Fruit fly (Drosophila melanogaster): Measurements from ENCODE around the gene Mst77Y-4.
A peak's percentile ranks its signal among the peaks of the same experiment; 100 is the strongest.
"Not testable (repeated sequence)": the region's sequence is repeated elsewhere in the genome, so short reads cannot be mapped to it uniquely, and the experiment has no call there.

Mst77Y-4 gene

dm6 chrY:3284639-3285038, at the start of gene Mst77Y-4:
Gene Mst77Y-4, plus strand, starts transcription at chrY:3284939.
- not testable (repeated sequence) for TF ChIP-seq CG7745 (tag; optimal IDR thresholded peaks at IDR 0.05); her (GFP tag; optimal IDR thresholded peaks at IDR 0.05); CG7372 (GFP tag; IDR thresholded peaks at IDR 0.05)

DNA sequence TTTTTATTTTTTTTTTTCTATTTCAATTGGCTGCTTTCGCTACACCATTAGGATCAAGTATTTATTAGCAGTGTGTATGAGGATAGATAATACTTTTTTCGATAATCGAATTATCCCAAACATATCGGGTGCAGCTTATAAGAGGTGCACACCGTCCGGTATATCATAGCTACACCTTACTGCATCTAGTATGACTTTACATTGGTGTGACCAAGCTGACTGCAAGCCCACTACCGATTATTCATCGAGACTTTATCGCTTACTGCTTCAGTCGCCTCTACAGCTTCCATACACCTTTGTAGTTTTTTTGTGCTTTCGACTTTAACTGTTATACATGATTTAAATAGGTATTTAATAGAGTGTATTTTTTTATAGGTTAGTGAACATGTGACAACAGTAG, 39.0 kb upstream of the Mst77Y-4 start:
- TF ChIP-seq CG1024 (GFP tag; IDR thresholded peaks at IDR 0.05) (peak; percentile 62), Lhr (GFP tag; optimal IDR thresholded peaks at IDR 0.05) (peak; percentile 43), ssp (GFP tag; IDR thresholded peaks at IDR 0.05) (peak; percentile 51; the same call in 1 of the 2 replicates), CG30020 (tag; optimal IDR thresholded peaks at IDR 0.05) (peak; percentile 71)

DNA sequence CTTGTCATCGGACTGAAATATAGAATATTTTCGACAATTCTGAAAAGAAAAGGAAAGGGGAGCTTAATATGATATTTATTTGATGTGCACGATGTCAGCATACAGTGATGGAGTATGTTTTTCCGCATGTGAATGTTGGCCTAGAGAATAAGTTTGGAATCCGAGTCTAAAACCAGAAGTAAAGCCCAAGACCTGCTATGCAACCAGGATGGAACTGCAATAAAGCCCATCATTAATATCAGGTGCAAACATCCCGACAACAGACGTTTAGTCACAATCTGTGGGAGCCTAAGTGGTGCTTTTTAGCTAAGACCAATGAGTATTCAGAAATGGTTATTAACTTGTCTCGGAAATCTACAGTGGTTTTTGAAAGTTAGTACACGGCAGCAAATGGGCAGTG, 31.5 kb upstream of the Mst77Y-4 start, which contains the start of gene CG46192:
Gene CG46192 (minus strand): TSS at position 101 of the 400 bp plus-strand sequence.
- not testable (repeated sequence) for TF ChIP-seq toy (GFP tag; IDR thresholded peaks at IDR 0.05); CG1602 (GFP tag; optimal IDR thresholded peaks at IDR 0.05); trh (GFP tag; optimal IDR thresholded peaks at IDR 0.05)

- TF ChIP-seq YL-1 (GFP tag; optimal IDR thresholded peaks at IDR 0.05); Trl (optimal IDR thresholded peaks at IDR 0.05); Trl (GFP tag; optimal IDR thresholded peaks at IDR 0.05); Doc3 (GFP tag; IDR thresholded peaks at IDR 0.05; ENCODE audit: partially characterized antibody): not testable (repeated sequence)
These were observed 21.9 kb upstream of the Mst77Y-4 start, which contains the start of gene CG46193 for dm6 chrY:3262880-3263279. Gene CG46193, plus strand, starts transcription at chrY:3263180.

DNA sequence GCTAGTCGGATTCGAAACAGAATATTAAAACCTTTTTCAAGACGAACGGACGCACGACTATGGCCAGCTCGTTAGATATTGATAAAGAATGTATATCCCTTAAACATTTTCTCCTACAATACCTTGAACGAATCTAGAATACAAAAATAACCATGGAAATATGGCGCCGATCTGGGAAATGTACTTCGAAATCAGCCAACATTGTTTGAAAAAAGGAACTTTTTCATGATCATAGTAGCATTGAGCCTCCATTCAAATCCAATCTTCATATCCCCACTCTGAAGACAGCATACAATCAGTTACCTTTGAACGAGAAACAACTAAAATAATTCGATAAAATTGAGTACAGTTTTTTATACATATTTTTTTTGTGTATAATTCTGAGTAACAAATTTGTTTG, 4.2 kb downstream of the Mst77Y-4 start, which contains the start of gene CG45764:
Gene CG45764 (plus strand): TSS at position 301 of the 400 bp plus-strand sequence.
- not testable (repeated sequence) for TF ChIP-seq pfk (GFP tag; optimal IDR thresholded peaks at IDR 0.05); CG2202 (tag; optimal IDR thresholded peaks at IDR 0.05); NK7.1 (GFP tag; optimal IDR thresholded peaks at IDR 0.05)

All from whole organism, embryonic.